Fruit fly (Drosophila melanogaster) whole organism, prepupa: ENCODE data around the gene AdipoR.

Source experiments
- CG10631 ChIP-seq: fragments of 200-800 bp; sonication (Bioruptor generic); optimal IDR thresholded peaks from 2 replicates; lab custom pipeline; 2016; ENCODE audit warnings: missing biosample characterization, missing genetic modification characterization
- CG10669 ChIP-seq: fragments of 200-800 bp; sonication (Bioruptor generic); optimal IDR thresholded peaks from 3 replicates; lab custom pipeline; 2018; ENCODE audit warnings: missing biosample characterization, mild to moderate bottlenecking, missing genetic modification characterization, moderate library complexity
- CG11294 ChIP-seq: fragments of 200-800 bp; sonication (Bioruptor generic); IDR thresholded peaks from 2 replicates; pipeline ENCODE4 v1.3.6; 2022; ENCODE audit warnings: missing biosample characterization, missing genetic modification characterization
- CG11762 ChIP-seq: fragments of 200-800 bp; sonication (Bioruptor generic); optimal IDR thresholded peaks from 3 replicates; lab custom pipeline; 2016; ENCODE audit warnings: missing biosample characterization, missing genetic modification characterization; ENCODE audit not compliant: insufficient read depth
- CG15336 ChIP-seq: fragments of 200-800 bp; sonication (Bioruptor generic); IDR thresholded peaks from 2 replicates; pipeline ENCODE4 v1.3.6; 2022; ENCODE audit warnings: missing biosample characterization, missing genetic modification characterization
- CG1621 ChIP-seq: fragments of 200-800 bp; sonication (Bioruptor generic); optimal IDR thresholded peaks from 3 replicates; lab custom pipeline; 2018; ENCODE audit warnings: missing biosample characterization, mild to moderate bottlenecking, missing genetic modification characterization
- CG16779 ChIP-seq: fragments of 200-800 bp; sonication (Bioruptor generic); optimal IDR thresholded peaks from 3 replicates; lab custom pipeline; 2017; ENCODE audit warnings: missing biosample characterization, mild to moderate bottlenecking, missing genetic modification characterization
- CG3032 ChIP-seq: fragments of 200-800 bp; optimal IDR thresholded peaks from 2 replicates; lab custom pipeline; 2019; ENCODE audit warnings: missing biosample characterization, mild to moderate bottlenecking, missing genetic modification characterization, moderate library complexity
- CG31627 ChIP-seq: fragments of 200-800 bp; sonication (Bioruptor generic); optimal IDR thresholded peaks from 3 replicates; lab custom pipeline; 2016; ENCODE audit warnings: missing biosample characterization, missing genetic modification characterization
- CG32006 ChIP-seq: fragments of 200-800 bp; sonication (Bioruptor generic); optimal IDR thresholded peaks from 3 replicates; lab custom pipeline; 2017; ENCODE audit warnings: missing biosample characterization, mild to moderate bottlenecking, missing genetic modification characterization
- CG34406 ChIP-seq: fragments of 200-800 bp; sonication (Bioruptor generic); optimal IDR thresholded peaks from 3 replicates; lab custom pipeline; 2016; ENCODE audit warnings: missing biosample characterization, missing genetic modification characterization
- CG3919 ChIP-seq: fragments of 200-800 bp; sonication (Bioruptor generic); optimal IDR thresholded peaks from 3 replicates; lab custom pipeline; 2016; ENCODE audit warnings: missing biosample characterization, missing genetic modification characterization
- CG4318 ChIP-seq: fragments of 200-800 bp; sonication (Bioruptor generic); optimal IDR thresholded peaks from 3 replicates; lab custom pipeline; 2017; ENCODE audit warnings: missing biosample characterization, mild to moderate bottlenecking, missing genetic modification characterization
- CG6163 ChIP-seq: fragments of 200-800 bp; sonication (Bioruptor generic); IDR thresholded peaks from 3 replicates; pipeline ENCODE4 v1.3.6; 2022; ENCODE audit warnings: missing biosample characterization, missing genetic modification characterization
- CG6276 ChIP-seq: fragments of 200-800 bp; sonication (Bioruptor generic); optimal IDR thresholded peaks from 2 replicates; lab custom pipeline; 2017; ENCODE audit warnings: missing biosample characterization, mild to moderate bottlenecking, missing genetic modification characterization
- CG6792 ChIP-seq: fragments of 200-800 bp; sonication (Bioruptor generic); optimal IDR thresholded peaks from 3 replicates; lab custom pipeline; 2016; ENCODE audit warnings: missing biosample characterization, missing genetic modification characterization
- CG6808 ChIP-seq: fragments of 200-800 bp; sonication (Bioruptor generic); optimal IDR thresholded peaks from 3 replicates; lab custom pipeline; 2017; ENCODE audit warnings: missing biosample characterization, missing genetic modification characterization, mild to moderate bottlenecking, moderate library complexity, missing genetic modification reagents
- CG6854 ChIP-seq: fragments of 200-800 bp; sonication (Bioruptor generic); optimal IDR thresholded peaks from 2 replicates; lab custom pipeline; 2017; ENCODE audit warnings: missing biosample characterization, mild to moderate bottlenecking, missing genetic modification characterization
- CG8119 ChIP-seq: fragments of 200-800 bp; sonication (Bioruptor generic); IDR thresholded peaks from 3 replicates; pipeline ENCODE4 v1.3.6; 2022; ENCODE audit warnings: missing biosample characterization, missing genetic modification characterization
- CG8319 ChIP-seq: fragments of 200-800 bp; sonication (Bioruptor generic); optimal IDR thresholded peaks from 3 replicates; lab custom pipeline; 2016; ENCODE audit warnings: missing biosample characterization, missing genetic modification characterization
- CG8632 ChIP-seq: fragments of 200-800 bp; sonication (Bioruptor generic); optimal IDR thresholded peaks from 3 replicates; lab custom pipeline; 2016; ENCODE audit warnings: missing biosample characterization, missing genetic modification characterization
- CG9139 ChIP-seq: fragments of 200-800 bp; sonication (Bioruptor generic); optimal IDR thresholded peaks from 3 replicates; lab custom pipeline; 2017; ENCODE audit warnings: missing biosample characterization, mild to moderate bottlenecking, missing genetic modification characterization
- Eip75B ChIP-seq: fragments of 200-800 bp; sonication (Bioruptor generic); optimal IDR thresholded peaks from 3 replicates; lab custom pipeline; 2016; ENCODE audit warnings: missing biosample characterization, missing genetic modification characterization
- Eip78C ChIP-seq: fragments of 200-800 bp; sonication (Bioruptor generic); peaks from one replicate; lab custom pipeline; 2016; ENCODE audit warnings: missing biosample characterization, missing genetic modification characterization
- Ets21C ChIP-seq: fragments of 200-800 bp; sonication (Bioruptor generic); optimal IDR thresholded peaks from 3 replicates; lab custom pipeline; 2016; ENCODE audit warnings: missing biosample characterization, missing genetic modification characterization
- Ets96B ChIP-seq: fragments of 200-800 bp; optimal IDR thresholded peaks from 2 replicates; lab custom pipeline; 2019; ENCODE audit warnings: missing biosample characterization, mild to moderate bottlenecking, missing genetic modification characterization, moderate library complexity
- Gug ChIP-seq: fragments of 200-800 bp; sonication (Bioruptor generic); IDR thresholded peaks from 2 replicates; pipeline ENCODE4 v1.3.6; 2022; ENCODE audit warnings: missing biosample characterization, missing genetic modification characterization
- Hr39 ChIP-seq: fragments of 200-800 bp; sonication (Bioruptor generic); optimal IDR thresholded peaks from 2 replicates; lab custom pipeline; 2016; ENCODE audit warnings: missing biosample characterization, missing genetic modification characterization
- Hr4 ChIP-seq: fragments of 200-800 bp; sonication (Bioruptor generic); optimal IDR thresholded peaks from 3 replicates; lab custom pipeline; 2016; ENCODE audit warnings: missing biosample characterization, missing genetic modification characterization
- Lpt ChIP-seq: fragments of 200-800 bp; sonication (Bioruptor generic); optimal IDR thresholded peaks from 3 replicates; lab custom pipeline; 2016; ENCODE audit warnings: missing biosample characterization, missing genetic modification characterization
- Met ChIP-seq: fragments of 200-800 bp; sonication (Bioruptor generic); optimal IDR thresholded peaks from 3 replicates; lab custom pipeline; 2016; ENCODE audit warnings: missing biosample characterization, missing genetic modification characterization
- OdsH ChIP-seq: fragments of 200-800 bp; sonication (Bioruptor generic); optimal IDR thresholded peaks from 3 replicates; lab custom pipeline; 2016; ENCODE audit warnings: missing biosample characterization, missing genetic modification characterization
- Smox ChIP-seq: fragments of 200-800 bp; sonication (Bioruptor generic); optimal IDR thresholded peaks from 3 replicates; lab custom pipeline; 2016; ENCODE audit warnings: missing biosample characterization, missing genetic modification characterization
- Sox102F ChIP-seq: fragments of 200-800 bp; sonication (Bioruptor generic); optimal IDR thresholded peaks from 2 replicates; lab custom pipeline; 2016; ENCODE audit warnings: missing biosample characterization, mild to moderate bottlenecking, missing genetic modification characterization
- Sox14 ChIP-seq: fragments of 200-800 bp; sonication (Bioruptor generic); optimal IDR thresholded peaks from 3 replicates; lab custom pipeline; 2016; ENCODE audit warnings: missing biosample characterization, missing genetic modification characterization
- Sox15 ChIP-seq: fragments of 200-800 bp; sonication (Bioruptor generic); optimal IDR thresholded peaks from 3 replicates; lab custom pipeline; 2016; ENCODE audit warnings: missing biosample characterization, missing genetic modification characterization
- acj6 ChIP-seq: fragments of 200-800 bp; sonication (Bioruptor generic); optimal IDR thresholded peaks from 3 replicates; lab custom pipeline; 2016; ENCODE audit warnings: missing biosample characterization, missing genetic modification characterization
- cyc ChIP-seq: fragments of 200-800 bp; sonication (Bioruptor generic); optimal IDR thresholded peaks from 3 replicates; lab custom pipeline; 2016; ENCODE audit warnings: missing biosample characterization, missing genetic modification characterization
- dac ChIP-seq: fragments of 200-800 bp; sonication (Bioruptor generic); optimal IDR thresholded peaks from 2 replicates; lab custom pipeline; 2017; ENCODE audit warnings: missing biosample characterization, mild to moderate bottlenecking, missing genetic modification characterization
- dsx ChIP-seq: fragments of 200-800 bp; optimal IDR thresholded peaks from 3 replicates; lab custom pipeline; 2019; ENCODE audit warnings: missing biosample characterization, mild to moderate bottlenecking, missing genetic modification characterization, moderate library complexity; ENCODE audit not compliant: poor library complexity, severe bottlenecking
- eg ChIP-seq: fragments of 200-800 bp; sonication (Bioruptor generic); IDR thresholded peaks from 3 replicates; pipeline ENCODE4 v1.3.6; 2022; ENCODE audit warnings: missing biosample characterization, missing genetic modification characterization
- esn ChIP-seq: fragments of 200-800 bp; sonication (Bioruptor generic); optimal IDR thresholded peaks from 2 replicates; lab custom pipeline; 2016; ENCODE audit warnings: missing biosample characterization, mild to moderate bottlenecking, missing genetic modification characterization, moderate library complexity
- fd59A ChIP-seq: fragments of 200-800 bp; sonication (Bioruptor generic); optimal IDR thresholded peaks from 2 replicates; lab custom pipeline; 2017; ENCODE audit warnings: missing biosample characterization, mild to moderate bottlenecking, missing genetic modification characterization, missing genetic modification reagents
- fkh ChIP-seq: fragments of 200-800 bp; sonication (Bioruptor generic); optimal IDR thresholded peaks from 3 replicates; lab custom pipeline; 2017; ENCODE audit warnings: missing biosample characterization, mild to moderate bottlenecking, missing genetic modification characterization, moderate library complexity
- lz ChIP-seq: fragments of 200-800 bp; sonication (Bioruptor generic); optimal IDR thresholded peaks from 3 replicates; lab custom pipeline; 2016; ENCODE audit warnings: missing biosample characterization, missing genetic modification characterization
- net ChIP-seq: fragments of 200-800 bp; sonication (Bioruptor generic); optimal IDR thresholded peaks from 3 replicates; lab custom pipeline; 2016; ENCODE audit warnings: missing biosample characterization, missing genetic modification characterization
- pdm3 ChIP-seq: fragments of 200-800 bp; sonication (Bioruptor generic); optimal IDR thresholded peaks from 3 replicates; lab custom pipeline; 2016; ENCODE audit warnings: missing biosample characterization, missing genetic modification characterization
- salr ChIP-seq, 2 experiments: fragments of 200-800 bp; sonication (Bioruptor generic); optimal IDR thresholded peaks; 3 replicates each; lab custom pipeline; 2016 to 2018; ENCODE audit warnings: missing biosample characterization in 2 of 2, missing genetic modification characterization in 2 of 2, mild to moderate bottlenecking in 1 of 2
- spab ChIP-seq: fragments of 200-800 bp; sonication (Bioruptor generic); optimal IDR thresholded peaks from 2 replicates; lab custom pipeline; 2017; ENCODE audit warnings: missing biosample characterization, mild to moderate bottlenecking, missing genetic modification characterization, missing genetic modification reagents
- ss ChIP-seq, 2 experiments: fragments of 200-800 bp; sonication (Bioruptor generic); optimal IDR thresholded peaks; 2 replicates in 1 of 2; 3 replicates in 1 of 2; lab custom pipeline; 2017 to 2018; ENCODE audit warnings: mild to moderate bottlenecking in 2 of 2, missing biosample characterization in 2 of 2, missing genetic modification characterization in 2 of 2, moderate library complexity in 1 of 2
- svp ChIP-seq: fragments of 200-800 bp; sonication (Bioruptor generic); peaks from one replicate; lab custom pipeline; 2016; ENCODE audit warnings: missing biosample characterization, missing genetic modification characterization
- topi ChIP-seq: fragments of 200-800 bp; sonication (Bioruptor generic); optimal IDR thresholded peaks from 3 replicates; lab custom pipeline; 2016; ENCODE audit warnings: missing biosample characterization, missing genetic modification characterization
- vri ChIP-seq: fragments of 200-800 bp; sonication (Bioruptor generic); optimal IDR thresholded peaks from 3 replicates; lab custom pipeline; 2016; ENCODE audit warnings: missing biosample characterization, mild to moderate bottlenecking, missing genetic modification characterization

Gene AdipoR

DNA sequence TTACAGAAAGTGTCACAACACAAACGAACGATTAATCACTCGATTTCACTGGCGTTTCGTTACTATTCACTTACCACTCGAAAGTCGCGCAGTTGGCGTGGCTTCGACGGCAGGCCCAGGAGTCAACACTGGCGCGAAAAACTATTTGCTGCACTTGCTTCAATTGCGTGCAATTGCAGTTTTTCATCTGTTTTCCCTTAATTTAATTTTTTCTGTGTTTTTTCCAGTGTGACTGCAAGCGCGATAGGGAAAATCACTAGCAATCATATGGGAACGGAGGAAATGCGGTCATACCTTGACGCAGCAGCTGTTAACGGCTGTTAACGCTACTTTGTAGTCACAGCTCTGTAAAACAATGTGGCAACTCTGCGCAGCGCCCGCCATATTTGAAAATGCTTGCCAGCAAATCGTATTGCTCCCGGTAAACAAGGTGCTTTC is at the start of gene AdipoR:
Gene AdipoR, minus strand, starts transcription at position 262 of the 438 bp plus-strand sequence.
- TF ChIP-seq Ets96B (tag; lab: Kevin White, UChicago) (no peak), CG3032 (tag; lab: Kevin White, UChicago) (no peak), Eip75B (peak; percentile 1), Sox15 (GFP tag; lab: Kevin White, UChicago) (no peak), CG1621 (tag; lab: Kevin White, UChicago) (no peak), Gug (GFP tag; lab: Robert Waterston, UW) (no peak), CG10669 (GFP tag; lab: Kevin White, UChicago) (no peak), CG11762 (GFP tag; lab: Kevin White, UChicago) (no peak), CG10631 (GFP tag; lab: Kevin White, UChicago) (no peak), spab (no peak), CG6163 (GFP tag; lab: Robert Waterston, UW) (no peak), topi (GFP tag; lab: Kevin White, UChicago) (peak; percentile 21), CG11294 (no peak), eg (GFP tag; lab: Robert Waterston, UW) (peak; percentile 32; the same call in 1 of the 3 replicates), fkh (peak; percentile 13), Eip78C (GFP tag; lab: Kevin White, UChicago) (peak; percentile 82), CG6854 (no peak), CG3919 (GFP tag; lab: Kevin White, UChicago) (peak; percentile 36), cyc (no peak), net (GFP tag; lab: Kevin White, UChicago) (peak; percentile 39), CG8319 (GFP tag; lab: Kevin White, UChicago) (no peak), Hr4 (GFP tag; lab: Kevin White, UChicago) (peak; percentile 9), Sox14 (GFP tag; lab: Kevin White, UChicago) (peak; percentile 50), Ets21C (GFP tag; lab: Kevin White, UChicago) (no peak), CG6792 (no peak), pdm3 (peak; percentile 1), Smox (GFP tag; lab: Kevin White, UChicago) (no peak), CG15336 (GFP tag; lab: Robert Waterston, UW) (no peak), CG8632 (GFP tag; lab: Kevin White, UChicago) (no peak), svp (GFP tag; lab: Kevin White, UChicago) (peak; percentile 51), Sox102F (GFP tag; lab: Kevin White, UChicago) (no peak), vri (GFP tag; lab: Kevin White, UChicago) (no peak), CG9139 (GFP tag; lab: Kevin White, UChicago) (no peak), fd59A (GFP tag; lab: Kevin White, UChicago) (no peak), acj6 (GFP tag; lab: Kevin White, UChicago) (no peak), CG6808 (no peak), CG4318 (no peak), CG34406 (no peak), OdsH (GFP tag; lab: Kevin White, UChicago) (no peak), Lpt (GFP tag; lab: Kevin White, UChicago) (no peak), CG6276 (GFP tag; lab: Kevin White, UChicago) (no peak), Met (GFP tag; lab: Kevin White, UChicago) (peak; percentile 11), esn (peak; percentile 43), Hr39 (GFP tag; lab: Kevin White, UChicago) (no peak), dac (GFP tag; lab: Kevin White, UChicago) (no peak), CG31627 (no peak), CG16779 (tag; lab: Kevin White, UChicago) (no peak), CG32006 (GFP tag; lab: Kevin White, UChicago) (no peak), dsx (GFP tag; lab: Kevin White, UChicago) (peak; percentile 100), lz (GFP tag; lab: Kevin White, UChicago) (no peak), salr (GFP tag; optimal IDR thresholded peaks at IDR 0.05; lab: Kevin White, UChicago) (no peak), CG8119 (no peak), ss (GFP tag; optimal IDR thresholded peaks at IDR 0.05; lab: Kevin White, UChicago) (peak in 1 of 2 experiments; percentile 36)
